Fruit fly (Drosophila melanogaster) whole organism: ENCODE data around the gene Cyp4d1.

ENCODE experiments used
- CG8478 ChIP-seq: fragments of >200 bp; optimal IDR thresholded peaks from 2 replicates; lab custom pipeline; 2018; ENCODE audit warnings: inconsistent platforms
- Dll ChIP-seq: fragments of >200 bp; optimal IDR thresholded peaks from 2 replicates; lab custom pipeline; 2017
- EcR ChIP-seq, 2 experiments: fragments of >200 bp; optimal IDR thresholded peaks; 2 replicates each; lab custom pipeline; 2017; ENCODE audit warnings: missing biosample characterization in 2 of 2, missing genetic modification characterization in 2 of 2, missing genetic modification reagents in 2 of 2
- pan ChIP-seq: fragments of >200 bp; optimal IDR thresholded peaks from 2 replicates; lab custom pipeline; 2017
- psq ChIP-seq: fragments of >200 bp; optimal IDR thresholded peaks from 2 replicates; lab custom pipeline; 2017
- usp ChIP-seq: fragments of >200 bp; optimal IDR thresholded peaks from 2 replicates; lab custom pipeline; 2017; ENCODE audit warnings: missing biosample characterization, missing genetic modification characterization, mixed read lengths

dm6 chrX:2172420-2172827, 10.4 kb upstream of the Cyp4d1 start, which contains the start of gene ND-B14.5A:
- TF ChIP-seq psq (lab: Kevin White, UChicago), result no peak
- TF ChIP-seq pan (lab: Kevin White, UChicago), result no peak
- no peak for TF ChIP-seq EcR (GFP tag; optimal IDR thresholded peaks at IDR 0.05; lab: Kevin White, UChicago)
- no peak for TF ChIP-seq Dll (lab: Kevin White, UChicago)
- no peak for TF ChIP-seq usp (GFP tag; lab: Kevin White, UChicago)
- no peak for TF ChIP-seq CG8478 (lab: Kevin White, UChicago)
